Worm (Caenorhabditis elegans): Measurements from ENCODE around the gene R07A4.2.

Gene R07A4.2

DNA sequence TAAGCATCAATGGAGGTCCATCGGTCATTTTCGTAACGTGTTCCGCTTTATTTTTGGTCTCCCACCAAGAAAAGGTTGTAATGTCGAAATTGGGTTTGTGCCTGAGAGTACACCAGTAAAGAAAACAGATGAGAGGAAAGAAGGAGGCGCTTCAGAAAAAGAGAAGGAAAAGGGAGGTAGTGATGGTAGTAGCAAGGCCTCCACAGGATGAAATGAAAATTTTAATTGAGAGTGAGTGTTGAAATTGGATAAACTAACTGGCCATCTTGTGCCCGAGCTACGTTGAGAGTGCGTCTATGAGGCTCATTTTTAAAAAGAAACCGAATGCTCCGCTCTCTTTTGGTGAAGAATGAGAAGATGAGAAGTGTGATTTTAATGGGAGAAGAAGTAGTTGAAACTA is at the start of gene R07A4.2:
R07A4.2 (minus strand) TSS at position 101 of the 400 bp plus-strand sequence.
- TF ChIP-seq F57A8.1 (GFP tag; optimal IDR thresholded peaks at IDR 0.05): no peak
- no peak for TF ChIP-seq T26A5.8 (tag; optimal IDR thresholded peaks at IDR 0.05)
- no peak for TF ChIP-seq lin-26 (GFP tag; IDR thresholded peaks at IDR 0.05)
- no peak for TF ChIP-seq dox-1 (GFP tag; IDR thresholded peaks at IDR 0.05)
- no peak for TF ChIP-seq snpc-1.1 (tag; optimal IDR thresholded peaks at IDR 0.05; ENCODE audit: insufficient read depth)
- TF ChIP-seq ztf-25 (GFP tag; IDR thresholded peaks at IDR 0.05): no peak
- no peak for TF ChIP-seq ztf-3 (GFP tag; optimal IDR thresholded peaks at IDR 0.05)
- TF ChIP-seq lir-1 (GFP tag; conservative IDR thresholded peaks at IDR 0.05): no peak
- no peak for TF ChIP-seq let-607 (tag; optimal IDR thresholded peaks at IDR 0.05)

ce11 chrX:10794647-10795046 is 48.4 kb upstream of the R07A4.2 start, which contains the start of gene T05A10.6:
T05A10.6 (minus strand) TSS chrX:10794747.
- TF ChIP-seq dox-1 (GFP tag; IDR thresholded peaks at IDR 0.05) (no peak), F55B11.4 (tag; optimal IDR thresholded peaks at IDR 0.05; ENCODE audit: borderline replicate concordance, insufficient read depth) (no peak), ztf-3 (GFP tag; optimal IDR thresholded peaks at IDR 0.05) (no peak), F37B4.10 (GFP tag; IDR thresholded peaks at IDR 0.05) (no peak), xnd-1 (tag; optimal IDR thresholded peaks at IDR 0.05) (no peak), ceh-100 (GFP tag; IDR thresholded peaks at IDR 0.05) (no peak), B0261.1 (tag; optimal IDR thresholded peaks at IDR 0.05) (no peak), aptf-2 (GFP tag; conservative IDR thresholded peaks at IDR 0.05) (no peak), C06A6.2 (GFP tag; conservative IDR thresholded peaks at IDR 0.05) (no peak), ztf-28 (GFP tag; IDR thresholded peaks at IDR 0.05) (no peak), nfya-2 (GFP tag; IDR thresholded peaks at IDR 0.05) (no peak), ceh-58 (GFP tag; IDR thresholded peaks at IDR 0.05) (no peak)

DNA sequence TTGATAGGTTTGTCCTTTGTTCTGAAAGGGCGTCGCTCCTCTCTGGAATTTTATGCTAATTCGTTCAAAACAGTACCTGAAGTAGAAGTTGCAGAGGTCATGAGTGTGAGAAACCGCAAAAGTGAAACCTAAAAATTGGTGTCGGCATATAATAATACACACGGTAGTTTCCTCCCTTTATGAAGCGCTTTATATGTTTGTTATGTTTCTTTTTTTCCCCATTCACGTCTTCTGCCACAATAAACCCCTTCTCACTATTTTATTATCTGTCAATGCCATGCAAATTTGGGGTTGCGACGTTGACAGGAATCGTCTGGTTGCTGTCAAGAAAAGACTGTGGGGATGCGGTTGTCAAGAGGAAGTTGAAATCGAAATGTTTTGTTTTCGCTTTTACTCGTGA is 46.1 kb upstream of the R07A4.2 start, which contains the start of gene vap-2:
vap-2 (minus strand) TSS at position 101 of the 400 bp plus-strand sequence.
- TF ChIP-seq hlh-26 (GFP tag; conservative IDR thresholded peaks at IDR 0.05) (no peak), F39B2.1 (GFP tag; IDR thresholded peaks at IDR 0.05) (no peak), ztf-3 (GFP tag; optimal IDR thresholded peaks at IDR 0.05) (no peak), hlh-12 (tag; optimal IDR thresholded peaks at IDR 0.05) (no peak), madf-3 (GFP tag; IDR thresholded peaks at IDR 0.05) (no peak), ztf-22 (GFP tag; optimal IDR thresholded peaks at IDR 0.05) (no peak), F52B5.7 (tag; optimal IDR thresholded peaks at IDR 0.05) (no peak), B0336.3 (GFP tag; IDR thresholded peaks at IDR 0.05) (no peak), let-607 (tag; optimal IDR thresholded peaks at IDR 0.05) (no peak), fkh-3 (tag; optimal IDR thresholded peaks at IDR 0.05) (no peak), Y79H2A.3 (GFP tag; conservative IDR thresholded peaks at IDR 0.05) (no peak), xnd-1 (tag; optimal IDR thresholded peaks at IDR 0.05) (no peak), hmg-20 (GFP tag; IDR thresholded peaks at IDR 0.05) (no peak), somi-1 (GFP tag; optimal IDR thresholded peaks at IDR 0.05) (no peak), lin-26 (GFP tag; IDR thresholded peaks at IDR 0.05) (no peak), B0019.2 (GFP tag; conservative IDR thresholded peaks at IDR 0.05) (no peak)

DNA sequence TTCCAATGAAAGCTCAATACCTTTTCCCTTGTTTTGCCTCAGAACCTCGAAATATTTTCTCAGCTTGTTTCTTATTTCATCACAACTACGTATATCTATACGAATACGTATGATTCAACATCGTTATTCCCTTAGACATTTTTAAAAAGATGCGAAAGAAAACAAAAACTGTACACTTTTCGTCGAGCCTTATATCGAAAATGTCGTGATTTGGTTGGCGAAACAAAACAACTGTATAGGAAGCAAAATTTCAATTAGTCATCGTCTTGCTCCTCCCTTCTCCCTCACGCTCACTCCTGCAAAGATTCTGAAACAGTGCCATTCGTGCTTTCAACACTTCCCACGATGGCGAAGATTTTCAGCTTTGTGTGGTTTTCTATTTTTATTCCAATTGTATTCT is 40.9 kb upstream of the R07A4.2 start, which contains the start of gene ttr-14:
ttr-14 (plus strand) TSS at position 301 of the 400 bp plus-strand sequence.
- no peak for TF ChIP-seq cebp-1 (GFP tag; IDR thresholded peaks at IDR 0.05)
- TF ChIP-seq cebp-1 (tag; optimal IDR thresholded peaks at IDR 0.05): no peak
- TF ChIP-seq atf-7 (tag; optimal IDR thresholded peaks at IDR 0.05): no peak
- no peak for TF ChIP-seq ceh-58 (GFP tag; IDR thresholded peaks at IDR 0.05)
- TF ChIP-seq lir-1 (GFP tag; conservative IDR thresholded peaks at IDR 0.05): no peak
- no peak for TF ChIP-seq snpc-1.1 (tag; optimal IDR thresholded peaks at IDR 0.05; ENCODE audit: insufficient read depth)
- no peak for TF ChIP-seq ceh-91 (GFP tag; IDR thresholded peaks at IDR 0.05)
- TF ChIP-seq attf-6 (GFP tag; IDR thresholded peaks at IDR 0.05): no peak
- no peak for TF ChIP-seq F37B4.10 (GFP tag; IDR thresholded peaks at IDR 0.05)
- TF ChIP-seq snpc-4 (GFP tag; optimal IDR thresholded peaks at IDR 0.05): no peak
- TF ChIP-seq snpc-4 (tag; optimal IDR thresholded peaks at IDR 0.05): no peak
- no peak for TF ChIP-seq C06A6.2 (GFP tag; conservative IDR thresholded peaks at IDR 0.05)
- no peak for TF ChIP-seq ztf-6 (GFP tag; IDR thresholded peaks at IDR 0.05)
- no peak for TF ChIP-seq F23B12.7 (tag; optimal IDR thresholded peaks at IDR 0.05; ENCODE audit: insufficient read depth)
- no peak for TF ChIP-seq pha-4 (tag; optimal IDR thresholded peaks at IDR 0.05)
- TF ChIP-seq Y67H2A.10 (GFP tag; conservative IDR thresholded peaks at IDR 0.05): no peak

Measured in whole organism, young adult.